Fruit fly (Drosophila melanogaster) whole organism, embryonic: ENCODE results near the gene RpL35.
A peak's percentile ranks its signal among the peaks of the same experiment; 100 is the strongest.

ENCODE experiments used
- Ada2b ChIP-seq: fragments of 200-800 bp; sonication (Bioruptor generic); IDR thresholded peaks from 2 replicates; pipeline ENCODE4 v1.3.6; 2022; ENCODE audit warnings: missing biosample characterization, missing genetic modification characterization
- Antp ChIP-seq: fragments of 200-800 bp; sonication (Bioruptor generic); optimal IDR thresholded peaks from 3 replicates; lab custom pipeline; 2016; ENCODE audit warnings: missing biosample characterization, missing genetic modification characterization
- Atf6 ChIP-seq: fragments of 200-800 bp; sonication (Bioruptor generic); IDR thresholded peaks from 2 replicates; pipeline ENCODE4 v1.3.6; 2022; ENCODE audit warnings: missing biosample characterization, missing genetic modification characterization
- Blimp-1 ChIP-seq: fragments of 200-800 bp; sonication (Bioruptor generic); optimal IDR thresholded peaks from 3 replicates; lab custom pipeline; 2018; ENCODE audit warnings: missing biosample characterization, missing genetic modification characterization, mild to moderate bottlenecking, moderate library complexity, missing genetic modification reagents
- BtbVII ChIP-seq: fragments of 200-800 bp; sonication (Bioruptor generic); optimal IDR thresholded peaks from 3 replicates; lab custom pipeline; 2017; ENCODE audit warnings: missing biosample characterization, mild to moderate bottlenecking, missing genetic modification characterization
- CG10565 ChIP-seq: fragments of 200-800 bp; sonication (Bioruptor generic); optimal IDR thresholded peaks from 3 replicates; lab custom pipeline; 2016; ENCODE audit warnings: missing biosample characterization, mild to moderate bottlenecking, missing genetic modification characterization
- CG10959 ChIP-seq: fragments of 200-800 bp; sonication (Bioruptor generic); IDR thresholded peaks from 2 replicates; pipeline ENCODE4 v1.3.6; 2022; ENCODE audit warnings: missing biosample characterization, missing genetic modification characterization
- CG11696 ChIP-seq: fragments of 200-800 bp; sonication (Bioruptor generic); IDR thresholded peaks from 2 replicates; pipeline ENCODE4 v1.3.6; 2022; ENCODE audit warnings: missing biosample characterization, missing genetic modification characterization
- CG12391 ChIP-seq: fragments of 200-800 bp; sonication (Bioruptor generic); optimal IDR thresholded peaks from 3 replicates; lab custom pipeline; 2018; ENCODE audit warnings: missing biosample characterization, mild to moderate bottlenecking, missing genetic modification characterization, moderate library complexity
- CG13123 ChIP-seq: fragments of 200-800 bp; sonication (Bioruptor generic); optimal IDR thresholded peaks from 2 replicates; lab custom pipeline; 2016; ENCODE audit warnings: missing biosample characterization, missing genetic modification characterization
- CG14965 ChIP-seq: fragments of 200-800 bp; sonication (Bioruptor generic); optimal IDR thresholded peaks from 2 replicates; lab custom pipeline; 2016; ENCODE audit warnings: missing biosample characterization, missing genetic modification characterization, borderline replicate concordance
- CG16779 ChIP-seq: fragments of 200-800 bp; sonication (Bioruptor generic); IDR thresholded peaks from 2 replicates; pipeline ENCODE4 v1.3.6; 2022; ENCODE audit warnings: missing biosample characterization, missing genetic modification characterization
- CG31441 ChIP-seq: fragments of 200-800 bp; sonication (Bioruptor generic); IDR thresholded peaks from 2 replicates; pipeline ENCODE4 v1.3.6; 2022; ENCODE audit warnings: missing biosample characterization, missing genetic modification characterization
- CG34422 ChIP-seq: fragments of 200-800 bp; sonication (Bioruptor generic); IDR thresholded peaks from 3 replicates; pipeline ENCODE4 v1.3.6; 2022; ENCODE audit warnings: missing biosample characterization, missing genetic modification characterization
- CG3726 ChIP-seq: fragments of 200-800 bp; sonication (Bioruptor generic); IDR thresholded peaks from 3 replicates; pipeline ENCODE4, ENCODE4 v1.3.6; 2022; ENCODE audit warnings: missing biosample characterization, missing genetic modification characterization
- CG4282 ChIP-seq: fragments of 200-800 bp; sonication (Bioruptor generic); optimal IDR thresholded peaks from 2 replicates; lab custom pipeline; 2016; ENCODE audit warnings: missing biosample characterization, missing genetic modification characterization
- CG43689 ChIP-seq: fragments of 200-800 bp; sonication (Bioruptor generic); IDR thresholded peaks from 2 replicates; pipeline ENCODE4 v1.3.6; 2022; ENCODE audit warnings: missing biosample characterization, missing genetic modification characterization
- Dll ChIP-seq: fragments of 200-800 bp; sonication (Bioruptor generic); IDR thresholded peaks from 4 replicates; pipeline ENCODE4 v1.3.6; 2022; ENCODE audit warnings: missing biosample characterization, missing genetic modification characterization; ENCODE audit not compliant: partially characterized antibody
- HmgD ChIP-seq: fragments of 200-800 bp; sonication (Bioruptor generic); optimal IDR thresholded peaks from 3 replicates; lab custom pipeline; 2016; ENCODE audit warnings: missing biosample characterization, missing genetic modification characterization
- Hr3 ChIP-seq: fragments of 200-800 bp; sonication (Bioruptor generic); optimal IDR thresholded peaks from 3 replicates; lab custom pipeline; 2016; ENCODE audit warnings: missing biosample characterization, missing genetic modification characterization
- Hr78 ChIP-seq, 2 experiments: fragments of 200-800 bp in 1 of 2; fragments of >200 bp in 1 of 2; sonication (Bioruptor generic) in 1 of 2; optimal IDR thresholded peaks; 2 replicates each; lab custom pipeline; 2017 to 2019; ENCODE audit warnings: missing biosample characterization in 2 of 2, missing genetic modification characterization in 2 of 2, mild to moderate bottlenecking in 1 of 2, moderate library complexity in 1 of 2
- MBD-R2 ChIP-seq: fragments of 200-800 bp; sonication (Bioruptor generic); IDR thresholded peaks from 2 replicates; pipeline ENCODE4 v1.3.6; 2022; ENCODE audit warnings: missing biosample characterization, missing genetic modification characterization
- MTF-1 ChIP-seq: fragments of 200-800 bp; sonication (Bioruptor generic); optimal IDR thresholded peaks from 2 replicates; lab custom pipeline; 2018; ENCODE audit warnings: missing biosample characterization, mild to moderate bottlenecking, missing genetic modification characterization, borderline replicate concordance
- Meics ChIP-seq: fragments of 200-800 bp; sonication (Bioruptor generic); optimal IDR thresholded peaks from 2 replicates; lab custom pipeline; 2017; ENCODE audit warnings: missing biosample characterization, mild to moderate bottlenecking, missing genetic modification characterization
- NFAT ChIP-seq: fragments of 200-800 bp; sonication (Bioruptor generic); IDR thresholded peaks from 2 replicates; pipeline ENCODE4 v1.3.6; 2022; ENCODE audit warnings: missing biosample characterization, missing genetic modification characterization
- Neu2 ChIP-seq: fragments of 200-800 bp; sonication (Bioruptor generic); optimal IDR thresholded peaks from 3 replicates; lab custom pipeline; 2016; ENCODE audit warnings: missing biosample characterization, missing genetic modification characterization, borderline replicate concordance
- Sox100B ChIP-seq: fragments of 200-800 bp; sonication (Bioruptor generic); optimal IDR thresholded peaks from 3 replicates; lab custom pipeline; 2018; ENCODE audit warnings: missing biosample characterization, mild to moderate bottlenecking, missing genetic modification characterization
- Sox102F ChIP-seq: fragments of 200-800 bp; sonication (Bioruptor generic); optimal IDR thresholded peaks from 2 replicates; lab custom pipeline; 2018; ENCODE audit warnings: missing biosample characterization, mild to moderate bottlenecking, missing genetic modification characterization, moderate library complexity
- Stat92E ChIP-seq, 3 experiments: fragments of >200 bp in 2 of 3; fragments of 200-800 bp in 1 of 3; sonication (Bioruptor generic) in 1 of 3; optimal IDR thresholded peaks; 2 replicates each; lab custom pipeline; 2017 to 2019; ENCODE audit warnings: missing biosample characterization in 3 of 3, missing genetic modification characterization in 3 of 3, mild to moderate bottlenecking in 1 of 3, moderate library complexity in 1 of 3
- aop ChIP-seq: fragments of 200-800 bp; sonication (Bioruptor generic); IDR thresholded peaks from 2 replicates; pipeline ENCODE4 v1.3.6; 2022; ENCODE audit warnings: missing biosample characterization, missing genetic modification characterization
- ara ChIP-seq: fragments of 200-800 bp; sonication (Bioruptor generic); IDR thresholded peaks from 2 replicates; pipeline ENCODE4 v1.3.6; 2022; ENCODE audit warnings: missing biosample characterization, missing genetic modification characterization
- az2 ChIP-seq: fragments of 200-800 bp; sonication (Bioruptor generic); optimal IDR thresholded peaks from 3 replicates; lab custom pipeline; 2016; ENCODE audit warnings: missing biosample characterization, missing genetic modification characterization
- bab2 ChIP-seq: fragments of 200-800 bp; sonication (Bioruptor generic); optimal IDR thresholded peaks from 2 replicates; lab custom pipeline; 2016; ENCODE audit warnings: missing biosample characterization, missing genetic modification characterization
- br ChIP-seq: fragments of >200 bp; optimal IDR thresholded peaks from 2 replicates; lab custom pipeline; 2017
- cad ChIP-seq: fragments of >200 bp; optimal IDR thresholded peaks from 2 replicates; lab custom pipeline; 2017; ENCODE audit warnings: missing biosample characterization, missing genetic modification characterization
- croc ChIP-seq: fragments of 200-800 bp; sonication (Bioruptor generic); conservative IDR thresholded peaks from 3 replicates; pipeline ENCODE4 v1.3.6; 2022; ENCODE audit warnings: missing biosample characterization, missing genetic modification characterization
- danr ChIP-seq: fragments of 200-800 bp; sonication (Bioruptor generic); IDR thresholded peaks from 2 replicates; pipeline ENCODE4 v1.3.6; 2022; ENCODE audit warnings: missing biosample characterization, missing genetic modification characterization
- dpn ChIP-seq, 2 experiments: fragments of 200-800 bp; sonication (Bioruptor generic); optimal IDR thresholded peaks; 3 replicates each; lab custom pipeline; 2016; ENCODE audit warnings: missing biosample characterization in 2 of 2, missing genetic modification characterization in 2 of 2
- fd96Cb ChIP-seq: fragments of 200-800 bp; sonication (Bioruptor generic); optimal IDR thresholded peaks from 2 replicates; lab custom pipeline; 2018; ENCODE audit warnings: missing biosample characterization, mild to moderate bottlenecking, missing genetic modification characterization, moderate library complexity
- grau ChIP-seq: fragments of 200-800 bp; optimal IDR thresholded peaks from 3 replicates; lab custom pipeline; 2019; ENCODE audit warnings: missing biosample characterization, mild to moderate bottlenecking, missing genetic modification characterization, moderate library complexity
- grn ChIP-seq: fragments of 200-800 bp; sonication (Bioruptor generic); optimal IDR thresholded peaks from 3 replicates; lab custom pipeline; 2017; ENCODE audit warnings: missing biosample characterization, missing genetic modification characterization
- klu ChIP-seq: fragments of 200-800 bp; sonication (Bioruptor generic); IDR thresholded peaks from 2 replicates; pipeline ENCODE4 v1.3.6; 2022; ENCODE audit warnings: missing biosample characterization, missing genetic modification characterization
- mirr ChIP-seq: fragments of 200-800 bp; sonication (Bioruptor generic); optimal IDR thresholded peaks from 3 replicates; lab custom pipeline; 2018; ENCODE audit warnings: missing biosample characterization, mild to moderate bottlenecking, missing genetic modification characterization
- odd ChIP-seq: fragments of 200-800 bp; sonication (Bioruptor generic); optimal IDR thresholded peaks from 2 replicates; lab custom pipeline; 2017; ENCODE audit warnings: missing biosample characterization, mild to moderate bottlenecking, missing genetic modification characterization
- p53 ChIP-seq: fragments of 200-800 bp; sonication (Bioruptor generic); optimal IDR thresholded peaks from 2 replicates; lab custom pipeline; 2016; ENCODE audit warnings: missing biosample characterization, missing genetic modification characterization
- pb ChIP-seq: fragments of 200-800 bp; sonication (Bioruptor generic); optimal IDR thresholded peaks from 3 replicates; lab custom pipeline; 2016; ENCODE audit warnings: missing biosample characterization, missing genetic modification characterization
- ranshi ChIP-seq: fragments of 200-800 bp; sonication (Bioruptor generic); IDR thresholded peaks from 2 replicates; pipeline ENCODE4 v1.3.6; 2022; ENCODE audit warnings: missing biosample characterization, missing genetic modification characterization
- rib ChIP-seq: fragments of 200-800 bp; sonication (Bioruptor generic); IDR thresholded peaks from 2 replicates; pipeline ENCODE4 v1.3.6; 2022; ENCODE audit warnings: missing biosample characterization, missing genetic modification characterization
- sima ChIP-seq: fragments of 200-800 bp; sonication (Bioruptor generic); optimal IDR thresholded peaks from 2 replicates; lab custom pipeline; 2016; ENCODE audit warnings: missing biosample characterization, missing genetic modification characterization
- tll ChIP-seq, 2 experiments: fragments of 200-800 bp in 1 of 2; fragments of >200 bp in 1 of 2; sonication (Bioruptor generic) in 1 of 2; optimal IDR thresholded peaks; 2 replicates each; lab custom pipeline; 2017 to 2019; ENCODE audit warnings: missing biosample characterization in 2 of 2, missing genetic modification characterization in 2 of 2, mild to moderate bottlenecking in 1 of 2, moderate library complexity in 1 of 2
- twi ChIP-seq: fragments of 200-800 bp; optimal IDR thresholded peaks from 2 replicates; lab custom pipeline; 2019; ENCODE audit warnings: missing biosample characterization, mild to moderate bottlenecking, missing genetic modification characterization, moderate library complexity
- unc-4 ChIP-seq: fragments of 200-800 bp; sonication (Bioruptor generic); IDR thresholded peaks from 2 replicates; pipeline ENCODE4 v1.3.6; 2022; ENCODE audit warnings: missing biosample characterization, missing genetic modification characterization; ENCODE audit not compliant: partially characterized antibody
- yki ChIP-seq: fragments of >200 bp; optimal IDR thresholded peaks from 3 replicates; lab custom pipeline; 2018

Gene RpL35

DNA sequence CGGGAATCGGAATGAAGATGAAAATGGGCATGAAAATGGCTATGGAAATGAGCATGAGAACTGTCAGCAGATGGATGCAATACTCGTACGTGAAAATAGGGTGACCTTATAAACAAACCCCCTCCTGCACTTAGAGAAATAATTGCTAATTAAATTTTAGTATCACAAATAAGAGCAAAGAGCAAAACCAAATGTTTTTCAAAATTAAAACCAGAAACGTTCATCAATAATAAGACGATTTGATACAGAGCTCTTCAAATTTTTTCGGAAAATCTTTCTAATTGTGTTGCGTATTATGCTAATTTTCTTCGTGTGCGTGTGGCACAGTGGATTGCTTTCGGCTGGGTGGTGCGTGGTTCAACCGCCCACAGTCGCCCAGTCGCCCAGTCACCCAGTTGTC, 26.0 kb upstream of the RpL35 start (continued):
- no peak for TF ChIP-seq CG43689
- TF ChIP-seq CG31441 (GFP tag; lab: Robert Waterston, UW), result no peak
- no peak for TF ChIP-seq unc-4 (GFP tag; lab: Robert Waterston, UW)
- no peak for TF ChIP-seq Hr78 (GFP tag; optimal IDR thresholded peaks at IDR 0.05; lab: Kevin White, UChicago)
- TF ChIP-seq Sox100B (GFP tag; lab: Kevin White, UChicago), result no peak
- no peak for TF ChIP-seq CG3726
- no peak for TF ChIP-seq grn
- TF ChIP-seq Atf6, result no peak
- no peak for TF ChIP-seq croc (GFP tag; lab: Robert Waterston, UW)
- peak; percentile 30 for TF ChIP-seq Sox102F (GFP tag; lab: Kevin White, UChicago)
- no peak for TF ChIP-seq ranshi (GFP tag; lab: Robert Waterston, UW)
- TF ChIP-seq br, result no peak
- TF ChIP-seq CG10959 (GFP tag; lab: Robert Waterston, UW), result no peak
- no peak for TF ChIP-seq yki (lab: Kevin White, UChicago)
- no peak for TF ChIP-seq HmgD
- TF ChIP-seq sima (GFP tag; lab: Kevin White, UChicago), result no peak
- no peak for TF ChIP-seq pb (GFP tag; lab: Kevin White, UChicago)
- no peak for TF ChIP-seq CG14965 (GFP tag; lab: Kevin White, UChicago)
- TF ChIP-seq bab2, result no peak
- no peak for TF ChIP-seq CG34422 (GFP tag; lab: Robert Waterston, UW)
- TF ChIP-seq cad, result no peak
- no peak for TF ChIP-seq Meics (GFP tag; lab: Kevin White, UChicago)
- no peak for TF ChIP-seq Stat92E (GFP tag; optimal IDR thresholded peaks at IDR 0.05; lab: Kevin White, UChicago)
- no peak for TF ChIP-seq Hr3 (GFP tag; lab: Kevin White, UChicago)
- peak; percentile 44 for TF ChIP-seq Blimp-1 (GFP tag; lab: Kevin White, UChicago)
- no peak for TF ChIP-seq CG4282 (GFP tag; lab: Kevin White, UChicago)
- TF ChIP-seq BtbVII (GFP tag; lab: Kevin White, UChicago), result no peak
- no peak for TF ChIP-seq danr (GFP tag; lab: Robert Waterston, UW)
- TF ChIP-seq fd96Cb (tag; lab: Kevin White, UChicago), result peak; percentile 32
- no peak for TF ChIP-seq Antp (GFP tag; lab: Kevin White, UChicago)
- no peak for TF ChIP-seq odd (GFP tag; lab: Kevin White, UChicago)
- no peak for TF ChIP-seq klu (GFP tag; lab: Robert Waterston, UW)
- TF ChIP-seq MBD-R2 (GFP tag; lab: Robert Waterston, UW), result no peak
- TF ChIP-seq CG16779 (GFP tag; lab: Robert Waterston, UW), result no peak
- TF ChIP-seq rib (GFP tag; lab: Robert Waterston, UW), result no peak
- TF ChIP-seq CG11696, result no peak
- no peak for TF ChIP-seq ara (GFP tag; lab: Robert Waterston, UW)
- TF ChIP-seq Neu2 (GFP tag; lab: Kevin White, UChicago), result no peak
- peak; percentile 38 for TF ChIP-seq CG12391 (tag; lab: Kevin White, UChicago)
- no peak for TF ChIP-seq aop (GFP tag; lab: Robert Waterston, UW)
- no peak for TF ChIP-seq MTF-1 (GFP tag; lab: Kevin White, UChicago)
- TF ChIP-seq twi (tag; lab: Kevin White, UChicago), result no peak
- no peak for TF ChIP-seq Ada2b (GFP tag; lab: Robert Waterston, UW)
- TF ChIP-seq NFAT (GFP tag; lab: Robert Waterston, UW), result no peak
- no peak for TF ChIP-seq az2 (GFP tag; lab: Kevin White, UChicago)
- no peak for TF ChIP-seq Dll (GFP tag; lab: Robert Waterston, UW)
- no peak for TF ChIP-seq mirr (GFP tag; lab: Kevin White, UChicago)
- TF ChIP-seq CG13123 (GFP tag; lab: Kevin White, UChicago), result no peak
- TF ChIP-seq grau (tag; lab: Kevin White, UChicago), result peak; percentile 17
- no peak for TF ChIP-seq tll (GFP tag; optimal IDR thresholded peaks at IDR 0.05; lab: Kevin White, UChicago)
- no peak for TF ChIP-seq p53 (GFP tag; lab: Kevin White, UChicago)
- TF ChIP-seq dpn (GFP tag; optimal IDR thresholded peaks at IDR 0.05; lab: Kevin White, UChicago), result no peak
- TF ChIP-seq CG10565, result no peak
